Fruit fly (Drosophila melanogaster) whole organism, pupa: ENCODE data around the gene CG11811.

Experiments used
- CG13204 ChIP-seq: fragments of 200-800 bp; sonication (Bioruptor generic); optimal IDR thresholded peaks from 2 replicates; lab custom pipeline; 2018; ENCODE audit warnings: missing biosample characterization, mild to moderate bottlenecking, missing genetic modification characterization, moderate library complexity
- CG14655 ChIP-seq: fragments of 200-800 bp; sonication (Bioruptor generic); optimal IDR thresholded peaks from 3 replicates; lab custom pipeline; 2017; ENCODE audit warnings: mild to moderate bottlenecking, missing biosample characterization, missing genetic modification reagents, missing genetic modification characterization
- CG15710 ChIP-seq: fragments of 200-800 bp; sonication (Bioruptor generic); optimal IDR thresholded peaks from 2 replicates; lab custom pipeline; 2018; ENCODE audit warnings: missing biosample characterization, mild to moderate bottlenecking, missing genetic modification characterization, moderate library complexity
- CG17806 ChIP-seq: fragments of 200-800 bp; sonication (Bioruptor generic); optimal IDR thresholded peaks from 2 replicates; lab custom pipeline; 2018; ENCODE audit warnings: missing biosample characterization, mild to moderate bottlenecking, missing genetic modification characterization, moderate library complexity
- CG32121 ChIP-seq: fragments of 200-800 bp; sonication (Bioruptor generic); IDR thresholded peaks from 2 replicates; pipeline ENCODE4 v1.3.6; 2022; ENCODE audit warnings: missing biosample characterization, missing genetic modification characterization
- CG8159 ChIP-seq: fragments of 200-800 bp; sonication (Bioruptor generic); optimal IDR thresholded peaks from 3 replicates; lab custom pipeline; 2018; ENCODE audit warnings: missing biosample characterization, mild to moderate bottlenecking, missing genetic modification characterization, moderate library complexity
- CG9948 ChIP-seq: fragments of 200-800 bp; sonication (Bioruptor generic); optimal IDR thresholded peaks from 2 replicates; lab custom pipeline; 2018; ENCODE audit warnings: missing biosample characterization, mild to moderate bottlenecking, missing genetic modification characterization, moderate library complexity
- D1 ChIP-seq: fragments of 200-800 bp; sonication (Bioruptor generic); optimal IDR thresholded peaks from 2 replicates; lab custom pipeline; 2018; ENCODE audit warnings: missing biosample characterization, mild to moderate bottlenecking, missing genetic modification characterization, moderate library complexity
- EcR ChIP-seq: fragments of 200-800 bp; sonication (Bioruptor generic); optimal IDR thresholded peaks from 3 replicates; lab custom pipeline; 2019; ENCODE audit warnings: missing biosample characterization, missing genetic modification characterization, mild to moderate bottlenecking, moderate library complexity, missing genetic modification reagents
- Pif1A ChIP-seq: fragments of 200-800 bp; sonication (Bioruptor generic); optimal IDR thresholded peaks from 3 replicates; lab custom pipeline; 2016; ENCODE audit warnings: missing biosample characterization, missing genetic modification characterization
- Snoo ChIP-seq: fragments of 200-800 bp; sonication (Bioruptor generic); optimal IDR thresholded peaks from 3 replicates; lab custom pipeline; 2017; ENCODE audit warnings: missing biosample characterization, mild to moderate bottlenecking, missing genetic modification characterization, inconsistent platforms

- TF ChIP-seq CG32121 (GFP tag; lab: Robert Waterston, UW): no peak
- TF ChIP-seq EcR (GFP tag; lab: Kevin White, UChicago): no peak
- TF ChIP-seq Pif1A (GFP tag; lab: Kevin White, UChicago): no peak
- no peak for TF ChIP-seq D1
- no peak for TF ChIP-seq CG8159
- no peak for TF ChIP-seq CG14655
- no peak for TF ChIP-seq CG13204 (GFP tag; lab: Kevin White, UChicago)
- no peak for TF ChIP-seq CG9948
- TF ChIP-seq CG17806: no peak
- TF ChIP-seq Snoo (tag; lab: Kevin White, UChicago): no peak
- TF ChIP-seq CG15710 (tag; lab: Kevin White, UChicago): no peak
Measured at dm6 chr3L:10684492-10684891, 6.3 kb upstream of the CG11811 start.
